Fruit fly (Drosophila melanogaster): ENCODE results near the gene para.

dm6 chrX:16423125-16423509 is 109.8 kb downstream of the para start:
- no peak for TF ChIP-seq cyc (GFP tag; optimal IDR thresholded peaks at IDR 0.05)
- TF ChIP-seq Blimp-1 (GFP tag; optimal IDR thresholded peaks at IDR 0.05): peak; percentile 38
- TF ChIP-seq Sox15 (GFP tag; optimal IDR thresholded peaks at IDR 0.05): no peak
